Fruit fly (Drosophila melanogaster) whole organism, wandering third instar larva: Measurements from ENCODE around the gene CG43165.

Source experiments
- Abd-B ChIP-seq: fragments of >200 bp; optimal IDR thresholded peaks from 2 replicates; lab custom pipeline; 2017; ENCODE audit warnings: missing biosample characterization, missing genetic modification characterization
- CG32264 ChIP-seq: fragments of 200-800 bp; sonication (Bioruptor generic); optimal IDR thresholded peaks from 2 replicates; lab custom pipeline; 2016; ENCODE audit warnings: missing biosample characterization, missing genetic modification characterization
- CG9705 ChIP-seq: fragments of 200-800 bp; sonication (Bioruptor generic); optimal IDR thresholded peaks from 2 replicates; lab custom pipeline; 2018; ENCODE audit warnings: missing biosample characterization, mild to moderate bottlenecking, missing genetic modification characterization
- CrebA ChIP-seq: fragments of 200-800 bp; sonication (Bioruptor generic); optimal IDR thresholded peaks from 2 replicates; lab custom pipeline; 2016; ENCODE audit warnings: missing biosample characterization, mild to moderate bottlenecking, missing genetic modification characterization, borderline replicate concordance
- Dfd ChIP-seq: fragments of >200 bp; optimal IDR thresholded peaks from 2 replicates; lab custom pipeline; 2017; ENCODE audit warnings: missing biosample characterization, missing genetic modification characterization
- Dif ChIP-seq: fragments of 200-275, 200-300 bp; sonication (Bioruptor generic); optimal IDR thresholded peaks from 2 replicates; lab custom pipeline; 2018; ENCODE audit warnings: missing biosample characterization, missing genetic modification characterization; ENCODE audit not compliant: partially characterized antibody
- GATAd ChIP-seq: sonication (Bioruptor generic); optimal IDR thresholded peaks from 2 replicates; lab custom pipeline; 2016; ENCODE audit warnings: missing biosample characterization, missing genetic modification characterization
- HLH106 ChIP-seq: fragments of 200-800 bp; optimal IDR thresholded peaks from 3 replicates; lab custom pipeline; 2019; ENCODE audit warnings: missing biosample characterization, mild to moderate bottlenecking, missing genetic modification characterization, moderate library complexity
- Hnf4 ChIP-seq: fragments of 200-800 bp; sonication (Bioruptor generic); optimal IDR thresholded peaks from 2 replicates; lab custom pipeline; 2016; ENCODE audit warnings: missing biosample characterization, mild to moderate bottlenecking, missing genetic modification characterization
- Hr78 ChIP-seq: fragments of >200 bp; optimal IDR thresholded peaks from 2 replicates; lab custom pipeline; 2017; ENCODE audit warnings: missing biosample characterization, missing genetic modification characterization
- Hr83 ChIP-seq: fragments of 200-300 bp; sonication (Bioruptor generic); optimal IDR thresholded peaks from 2 replicates; lab custom pipeline; 2016; ENCODE audit warnings: missing biosample characterization, mild to moderate bottlenecking, missing genetic modification characterization, moderate library complexity; ENCODE audit not compliant: poor library complexity, severe bottlenecking
- Jra ChIP-seq: sonication (Bioruptor generic); optimal IDR thresholded peaks from 2 replicates; lab custom pipeline; 2016; ENCODE audit warnings: missing biosample characterization, missing genetic modification characterization
- Myc ChIP-seq: fragments of >200 bp; optimal IDR thresholded peaks from 2 replicates; lab custom pipeline; 2017
- N ChIP-seq: fragments of >200 bp; optimal IDR thresholded peaks from 2 replicates; lab custom pipeline; 2018; ENCODE audit warnings: missing biosample characterization, missing external identifiers, missing genetic modification characterization
- OdsH ChIP-seq: fragments of 200-800 bp; sonication (Bioruptor generic); optimal IDR thresholded peaks from 2 replicates; lab custom pipeline; 2016; ENCODE audit warnings: missing biosample characterization, mild to moderate bottlenecking, missing genetic modification characterization
- Rel ChIP-seq, 2 experiments: fragments of 200-800 bp; sonication (Bioruptor generic) in 1 of 2; optimal IDR thresholded peaks; 2 replicates in 1 of 2; 3 replicates in 1 of 2; lab custom pipeline; 2016 to 2019; ENCODE audit warnings: mild to moderate bottlenecking in 2 of 2, missing biosample characterization in 2 of 2, missing genetic modification characterization in 2 of 2, moderate library complexity in 1 of 2
- Sp1 ChIP-seq: fragments of 200-800 bp; sonication (Bioruptor generic); optimal IDR thresholded peaks from 3 replicates; lab custom pipeline; 2019; ENCODE audit warnings: missing biosample characterization, mild to moderate bottlenecking, missing genetic modification characterization, moderate library complexity
- Vsx2 ChIP-seq: fragments of 200-300, 225-300 bp; sonication (Bioruptor generic); optimal IDR thresholded peaks from 2 replicates; lab custom pipeline; 2018; ENCODE audit warnings: missing biosample characterization, missing genetic modification characterization; ENCODE audit not compliant: partially characterized antibody
- brk ChIP-seq: fragments of 200-800 bp; sonication (Bioruptor generic); optimal IDR thresholded peaks from 2 replicates; lab custom pipeline; 2016; ENCODE audit warnings: missing biosample characterization, mild to moderate bottlenecking, missing genetic modification characterization
- dl ChIP-seq, 2 experiments: fragments of 175-275, 200-275 bp in 1 of 2; fragments of 200-275 bp in 1 of 2; sonication (Bioruptor generic); optimal IDR thresholded peaks; lab custom pipeline; 2018; ENCODE audit warnings: mild to moderate bottlenecking in 2 of 2, missing biosample characterization in 2 of 2, missing genetic modification characterization in 2 of 2, moderate library complexity in 2 of 2; ENCODE audit not compliant: partially characterized antibody in 2 of 2, insufficient read depth in 1 of 2
- dmrt93B ChIP-seq: fragments of 200-800 bp; sonication (Bioruptor generic); optimal IDR thresholded peaks from 2 replicates; lab custom pipeline; 2018; ENCODE audit warnings: missing biosample characterization, mild to moderate bottlenecking, missing genetic modification characterization
- dsf ChIP-seq: sonication (Bioruptor generic); optimal IDR thresholded peaks from 2 replicates; lab custom pipeline; 2016; ENCODE audit warnings: missing biosample characterization, missing genetic modification characterization, borderline replicate concordance
- ey ChIP-seq: fragments of 200-800 bp; sonication (Bioruptor generic); optimal IDR thresholded peaks from 2 replicates; lab custom pipeline; 2016; ENCODE audit warnings: missing biosample characterization, missing genetic modification characterization
- foxo ChIP-seq, 2 experiments: fragments of 200-800 bp; sonication (Bioruptor generic); optimal IDR thresholded peaks; 2 replicates in 1 of 2; 3 replicates in 1 of 2; lab custom pipeline; 2016 to 2017; ENCODE audit warnings: missing biosample characterization in 2 of 2, missing genetic modification characterization in 2 of 2
- fru ChIP-seq: fragments of 200-800 bp; sonication (Bioruptor generic); optimal IDR thresholded peaks from 3 replicates; lab custom pipeline; 2016; ENCODE audit warnings: missing biosample characterization, mild to moderate bottlenecking, missing genetic modification characterization
- h ChIP-seq: fragments of 200-800 bp; sonication (Bioruptor generic); optimal IDR thresholded peaks from 3 replicates; lab custom pipeline; 2016; ENCODE audit warnings: missing biosample characterization, mild to moderate bottlenecking, missing genetic modification characterization
- jim ChIP-seq: fragments of 175-275, 200-325 bp; sonication (Bioruptor generic); optimal IDR thresholded peaks from 2 replicates; lab custom pipeline; 2016; ENCODE audit warnings: missing biosample characterization, mild to moderate bottlenecking, missing genetic modification characterization
- lola ChIP-seq: fragments of >200 bp; optimal IDR thresholded peaks from 2 replicates; lab custom pipeline; 2017; ENCODE audit warnings: missing biosample characterization, missing genetic modification characterization
- pan ChIP-seq: fragments of >200 bp; optimal IDR thresholded peaks from 2 replicates; lab custom pipeline; 2017
- psq ChIP-seq: fragments of 200-800 bp; sonication (Bioruptor generic); optimal IDR thresholded peaks from 3 replicates; lab custom pipeline; 2017; ENCODE audit warnings: missing biosample characterization, mild to moderate bottlenecking, missing genetic modification characterization, moderate library complexity
- rgr ChIP-seq: fragments of 200-800 bp; sonication (Bioruptor generic); optimal IDR thresholded peaks from 3 replicates; lab custom pipeline; 2016; ENCODE audit warnings: missing biosample characterization, mild to moderate bottlenecking, missing genetic modification characterization
- sage ChIP-seq: fragments of 200-800 bp; sonication (Bioruptor generic); optimal IDR thresholded peaks from 2 replicates; lab custom pipeline; 2016; ENCODE audit warnings: missing biosample characterization, mild to moderate bottlenecking, missing genetic modification characterization
- sv ChIP-seq: fragments of 200-800 bp; sonication (Bioruptor generic); optimal IDR thresholded peaks from 3 replicates; lab custom pipeline; 2016; ENCODE audit warnings: missing biosample characterization, missing genetic modification characterization
- tai ChIP-seq: sonication (Bioruptor generic); optimal IDR thresholded peaks from 2 replicates; lab custom pipeline; 2016; ENCODE audit warnings: missing biosample characterization, missing genetic modification characterization
- usp ChIP-seq: fragments of >200 bp; optimal IDR thresholded peaks from 2 replicates; lab custom pipeline; 2017; ENCODE audit warnings: missing biosample characterization, missing genetic modification characterization
- woc ChIP-seq: sonication (Bioruptor generic); optimal IDR thresholded peaks from 2 replicates; lab custom pipeline; 2016; ENCODE audit warnings: missing biosample characterization, mild to moderate bottlenecking, missing genetic modification characterization

The CG43165 gene

DNA sequence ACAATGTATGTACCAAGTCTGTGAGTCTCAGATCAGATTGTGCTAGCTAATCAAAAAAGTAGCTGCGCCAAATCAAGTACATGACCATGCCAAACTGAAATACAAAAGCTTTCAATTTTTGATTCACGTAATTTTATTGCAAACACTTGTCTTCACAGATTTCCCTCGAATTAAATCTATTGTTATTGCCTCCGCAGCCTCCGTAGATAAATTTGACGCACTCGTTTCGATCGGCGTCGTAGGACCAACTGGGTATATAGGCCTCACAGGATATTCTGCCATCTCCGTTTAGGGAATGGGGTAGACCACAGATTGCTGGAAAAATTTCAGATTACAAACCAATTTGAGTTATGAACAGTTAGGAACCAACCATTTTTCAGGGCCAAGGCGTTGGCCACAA is at the start of gene CG43165:
TSS of gene CG43165 (minus strand) at position 101 of the 400 bp plus-strand sequence.
- TF ChIP-seq Myc (lab: Kevin White, UChicago): no peak
- no peak for TF ChIP-seq CrebA
- TF ChIP-seq dsf: no peak
- no peak for TF ChIP-seq pan (lab: Kevin White, UChicago)
- TF ChIP-seq brk (GFP tag; lab: Kevin White, UChicago): no peak
- no peak for TF ChIP-seq CG32264 (GFP tag; lab: Kevin White, UChicago)
- TF ChIP-seq psq (GFP tag; lab: Kevin White, UChicago): no peak
- TF ChIP-seq GATAd (GFP tag; lab: Kevin White, UChicago): no peak
- no peak for TF ChIP-seq Abd-B
- TF ChIP-seq Rel (GFP tag; optimal IDR thresholded peaks at IDR 0.05; lab: Kevin White, UChicago): no peak
- TF ChIP-seq Rel (tag; optimal IDR thresholded peaks at IDR 0.05; lab: Kevin White, UChicago): no peak
- no peak for TF ChIP-seq OdsH (GFP tag; lab: Kevin White, UChicago)
- no peak for TF ChIP-seq dmrt93B (GFP tag; lab: Kevin White, UChicago)
- TF ChIP-seq N (GFP tag; lab: Kevin White, UChicago): no peak

- TF ChIP-seq jim (GFP tag; lab: Kevin White, UChicago) (no peak), dl (GFP tag; optimal IDR thresholded peaks at IDR 0.05; lab: Kevin White, UChicago; ENCODE audit: insufficient read depth in 1 of 2, partially characterized antibody in 2 of 2) (no peak), Rel (GFP tag; optimal IDR thresholded peaks at IDR 0.05; lab: Kevin White, UChicago) (no peak), Rel (tag; optimal IDR thresholded peaks at IDR 0.05; lab: Kevin White, UChicago) (no peak), foxo (GFP tag; optimal IDR thresholded peaks at IDR 0.05; lab: Kevin White, UChicago) (no peak), sage (no peak), woc (GFP tag; lab: Kevin White, UChicago) (no peak), CG9705 (GFP tag; lab: Kevin White, UChicago) (no peak), sv (GFP tag; lab: Kevin White, UChicago) (no peak), dmrt93B (GFP tag; lab: Kevin White, UChicago) (no peak), Dfd (GFP tag; lab: Kevin White, UChicago) (no peak), Jra (no peak), Vsx2 (GFP tag; lab: Kevin White, UChicago) (no peak), dsf (no peak), brk (GFP tag; lab: Kevin White, UChicago) (no peak), fru (GFP tag; lab: Kevin White, UChicago) (no peak), N (GFP tag; lab: Kevin White, UChicago) (no peak), GATAd (GFP tag; lab: Kevin White, UChicago) (no peak)
- TF ChIP-seq, all 38 proteins: peak for 0
These were observed 45.6 kb upstream of the CG43165 start for dm6 chr2L:3740443-3740842.

- TF ChIP-seq Dfd (GFP tag; lab: Kevin White, UChicago) (no peak), Myc (lab: Kevin White, UChicago) (no peak), tai (GFP tag; lab: Kevin White, UChicago) (no peak), Dif (no peak), fru (GFP tag; lab: Kevin White, UChicago) (no peak), OdsH (GFP tag; lab: Kevin White, UChicago) (no peak), HLH106 (no peak), Abd-B (no peak), rgr (GFP tag; lab: Kevin White, UChicago) (no peak), lola (GFP tag; lab: Kevin White, UChicago) (no peak), h (no peak)
These were observed 42.9 kb upstream of the CG43165 start for dm6 chr2L:3737682-3738081.

DNA sequence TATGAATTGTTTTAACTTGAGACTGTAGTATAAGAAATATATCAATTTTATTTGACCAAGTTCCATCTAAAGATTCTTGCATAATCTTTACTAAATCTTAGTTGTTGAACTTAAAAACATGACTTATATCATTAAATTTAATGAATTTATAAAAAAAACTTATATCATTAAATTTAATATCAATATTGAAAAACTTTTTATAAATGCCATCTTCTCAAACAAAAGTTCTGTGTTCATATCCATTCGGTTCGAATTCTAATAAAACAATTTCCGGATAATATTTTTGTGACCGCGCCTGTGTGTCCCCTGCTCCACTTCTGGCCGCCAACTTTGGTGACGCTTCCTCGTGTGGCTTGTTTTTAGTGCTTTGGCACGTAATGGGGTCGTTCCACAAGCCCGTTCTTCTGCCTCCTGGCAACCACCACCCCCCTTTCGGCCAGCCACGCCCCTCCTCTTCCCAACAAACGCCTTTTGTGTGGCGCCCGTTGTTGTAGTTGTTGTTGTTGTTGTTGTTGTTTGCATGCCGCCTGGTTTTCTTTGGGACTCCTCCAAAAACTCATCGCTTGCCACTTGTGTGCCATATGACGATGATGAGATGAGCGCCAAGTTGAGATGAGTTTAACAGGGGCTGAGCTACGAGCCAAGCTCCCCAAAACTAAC is 42.3 kb upstream of the CG43165 start:
- TF ChIP-seq rgr (GFP tag; lab: Kevin White, UChicago) (no peak), CG32264 (GFP tag; lab: Kevin White, UChicago) (no peak), usp (no peak), ey (GFP tag; lab: Kevin White, UChicago) (no peak), Dif (no peak), Hr78 (GFP tag; lab: Kevin White, UChicago) (no peak), Hnf4 (GFP tag; lab: Kevin White, UChicago) (no peak), Hr83 (GFP tag; lab: Kevin White, UChicago) (no peak), h (no peak), woc (GFP tag; lab: Kevin White, UChicago) (no peak), Sp1 (GFP tag; lab: Kevin White, UChicago) (no peak)
